Worm (Caenorhabditis elegans) whole organism, L2 larva: ENCODE data around the gene kxd-1.

ENCODE experiments used
- ceh-82 ChIP-seq: fragments of 150-350 bp; optimal IDR thresholded peaks from 2 replicates; lab custom pipeline; 2014; ENCODE audit warnings: missing biosample characterization, missing genetic modification characterization
- egl-27 ChIP-seq: sonication (generic microtip); optimal IDR thresholded peaks from 3 replicates; lab custom pipeline; 2017; ENCODE audit warnings: missing biosample characterization, missing genetic modification reagents, missing genetic modification characterization
- elt-3 ChIP-seq: sonication (generic microtip); optimal IDR thresholded peaks from 2 replicates; lab custom pipeline; 2017; ENCODE audit warnings: missing biosample characterization, missing genetic modification characterization
- gmeb-1 ChIP-seq: fragments of 150-350 bp; optimal IDR thresholded peaks from 2 replicates; lab custom pipeline; 2014; ENCODE audit warnings: missing biosample characterization, missing genetic modification characterization
- lin-13 ChIP-seq: fragments of 150-350 bp; optimal IDR thresholded peaks from 2 replicates; lab custom pipeline; 2014; ENCODE audit warnings: missing biosample characterization, missing genetic modification reagents, missing genetic modification characterization
- lsy-2 ChIP-seq, 2 experiments: fragments of 150-350 bp in 1 of 2; sonication (generic microtip) in 1 of 2; optimal IDR thresholded peaks; 2 replicates each; lab custom pipeline; 2014 to 2017; ENCODE audit warnings: missing biosample characterization in 2 of 2, missing genetic modification characterization in 2 of 2
- nhr-129 ChIP-seq: fragments of 150-350 bp; optimal IDR thresholded peaks from 2 replicates; lab custom pipeline; 2014; ENCODE audit warnings: missing biosample characterization, missing genetic modification characterization
- nhr-237 ChIP-seq: fragments of 150-350 bp; optimal IDR thresholded peaks from 2 replicates; lab custom pipeline; 2014; ENCODE audit warnings: missing biosample characterization, missing genetic modification characterization
- nhr-25 ChIP-seq: fragments of 150-350 bp; sonication (generic microtip); optimal IDR thresholded peaks from 3 replicates; lab custom pipeline; 2014; ENCODE audit warnings: missing biosample characterization, missing genetic modification characterization
- nhr-77 ChIP-seq: fragments of 150-350 bp; optimal IDR thresholded peaks from 2 replicates; lab custom pipeline; 2014; ENCODE audit warnings: missing biosample characterization, missing genetic modification characterization
- skn-1 ChIP-seq: sonication (generic microtip); optimal IDR thresholded peaks from 2 replicates; lab custom pipeline; 2017; ENCODE audit warnings: missing biosample characterization, missing genetic modification characterization
- zag-1 ChIP-seq: fragments of 150-350 bp; optimal IDR thresholded peaks from 2 replicates; lab custom pipeline; 2014; ENCODE audit warnings: missing biosample characterization, missing genetic modification characterization
- ztf-11 ChIP-seq: sonication (generic microtip); optimal IDR thresholded peaks from 2 replicates; lab custom pipeline; 2017; ENCODE audit warnings: missing biosample characterization, missing genetic modification characterization
- ztf-4 ChIP-seq: fragments of 150-350 bp; optimal IDR thresholded peaks from 2 replicates; lab custom pipeline; 2014; ENCODE audit warnings: missing biosample characterization, missing genetic modification characterization

DNA sequence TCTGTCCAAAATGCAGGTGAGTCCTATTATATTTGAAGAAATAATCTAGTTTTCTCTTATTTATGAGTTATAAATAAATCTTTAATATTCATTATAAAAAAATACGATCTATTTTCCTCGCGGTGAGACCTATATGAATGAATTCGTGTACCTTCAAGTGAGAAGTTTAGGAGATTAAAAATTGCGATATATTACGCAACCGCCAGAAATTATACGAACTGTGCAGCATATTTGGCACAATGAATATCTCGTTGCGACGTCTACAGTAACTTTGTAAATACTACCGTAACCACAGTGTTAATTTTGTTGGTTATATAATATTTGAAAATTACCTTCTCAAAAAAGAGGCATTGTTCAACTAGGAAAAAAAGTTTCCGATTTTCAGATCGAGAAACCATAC lies 3.1 kb downstream of the kxd-1 start:
- TF ChIP-seq ztf-11 (tag; lab: Kevin White, UChicago): no peak
- TF ChIP-seq nhr-25 (tag; lab: Kevin White, UChicago): no peak
- no peak for TF ChIP-seq nhr-77 (tag; lab: Kevin White, UChicago)
- no peak for TF ChIP-seq egl-27
- no peak for TF ChIP-seq skn-1 (tag; lab: Kevin White, UChicago)
- no peak for TF ChIP-seq lin-13 (GFP tag; lab: Kevin White, UChicago)
- no peak for TF ChIP-seq zag-1 (tag; lab: Kevin White, UChicago)
- no peak for TF ChIP-seq elt-3
- TF ChIP-seq ztf-4 (tag; lab: Kevin White, UChicago): no peak
- TF ChIP-seq nhr-129 (tag; lab: Kevin White, UChicago): no peak
- TF ChIP-seq gmeb-1 (tag; lab: Kevin White, UChicago): no peak
- no peak for TF ChIP-seq lsy-2 (tag; optimal IDR thresholded peaks at IDR 0.05; lab: Kevin White, UChicago)
- TF ChIP-seq ceh-82 (tag; lab: Kevin White, UChicago): no peak
- TF ChIP-seq nhr-237 (tag; lab: Kevin White, UChicago): no peak
